Worm (Caenorhabditis elegans) whole organism, L3 larva: ENCODE results near the gene K07H8.11.

ENCODE experiments used
- R02D3.7 ChIP-seq: fragments of 150-350 bp; optimal IDR thresholded peaks from 2 replicates; lab custom pipeline; 2014; ENCODE audit warnings: missing biosample characterization, missing genetic modification characterization
- aly-2 ChIP-seq: fragments of 150-350 bp; optimal IDR thresholded peaks from 2 replicates; lab custom pipeline; 2014; ENCODE audit warnings: missing biosample characterization, missing genetic modification characterization
- ceh-16 ChIP-seq: sonication (generic microtip); optimal IDR thresholded peaks from 2 replicates; lab custom pipeline; 2017; ENCODE audit warnings: missing biosample characterization, missing genetic modification characterization
- elt-2 ChIP-seq: sonication (generic microtip); optimal IDR thresholded peaks from 2 replicates; lab custom pipeline; 2016; ENCODE audit warnings: missing genetic modification reagents, mild to moderate bottlenecking, missing genetic modification characterization, missing compliant biosample characterization
- elt-3 ChIP-seq, 3 experiments: fragments of 150-350 bp in 1 of 3; sonication (generic microtip) in 2 of 3; optimal IDR thresholded peaks; 2 replicates in 2 of 3; 4 replicates in 1 of 3; lab custom pipeline; 2014 to 2017; ENCODE audit warnings: missing biosample characterization in 3 of 3, missing genetic modification characterization in 3 of 3
- jun-1 ChIP-seq: fragments of 150-350 bp; optimal IDR thresholded peaks from 2 replicates; lab custom pipeline; 2014; ENCODE audit warnings: missing biosample characterization, missing genetic modification reagents, missing genetic modification characterization
- lin-39 ChIP-seq: fragments of 150-350 bp; optimal IDR thresholded peaks from 2 replicates; lab custom pipeline; 2018; ENCODE audit warnings: missing biosample characterization, missing genetic modification reagents, missing genetic modification characterization
- nhr-23 ChIP-seq: fragments of 150-350 bp; optimal IDR thresholded peaks from 2 replicates; lab custom pipeline; 2014; ENCODE audit warnings: missing biosample characterization, missing genetic modification reagents, missing genetic modification characterization
- nhr-237 ChIP-seq: fragments of 150-350 bp; optimal IDR thresholded peaks from 2 replicates; lab custom pipeline; 2014; ENCODE audit warnings: missing biosample characterization, missing genetic modification characterization
- nhr-28 ChIP-seq: fragments of 150-350 bp; optimal IDR thresholded peaks from 2 replicates; lab custom pipeline; 2014; ENCODE audit warnings: missing biosample characterization, missing genetic modification characterization
- nhr-43 ChIP-seq: sonication (generic microtip); optimal IDR thresholded peaks from 2 replicates; lab custom pipeline; 2016; ENCODE audit warnings: mild to moderate bottlenecking, missing genetic modification characterization, missing compliant biosample characterization; ENCODE audit not compliant: poor library complexity, severe bottlenecking
- sea-2 ChIP-seq: fragments of 150-350 bp; sonication (generic microtip); optimal IDR thresholded peaks from 4 replicates; lab custom pipeline; 2014; ENCODE audit warnings: missing biosample characterization, missing genetic modification reagents, missing genetic modification characterization
- ztf-4 ChIP-seq: fragments of 150-350 bp; optimal IDR thresholded peaks from 2 replicates; lab custom pipeline; 2014; ENCODE audit warnings: missing biosample characterization, missing genetic modification characterization

DNA sequence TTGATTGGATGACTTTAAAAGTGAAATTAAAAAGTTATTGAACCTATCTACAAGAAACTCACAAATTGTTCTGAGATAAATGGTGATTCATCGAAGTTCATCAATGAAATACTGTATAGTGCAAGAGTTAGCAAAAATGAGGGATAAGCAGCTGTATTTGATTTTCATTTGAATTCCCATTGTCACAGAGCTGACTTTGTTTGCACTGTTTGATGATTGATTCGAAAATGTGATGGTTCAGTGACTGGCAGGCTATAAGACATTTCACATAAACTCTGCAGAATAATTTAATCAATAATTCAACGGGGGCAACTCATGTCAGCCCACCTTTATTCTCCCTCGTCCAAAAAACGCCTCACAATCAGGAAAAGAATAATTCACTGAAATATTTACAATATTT, 31.5 kb downstream of the K07H8.11 start, which contains the start of gene T09A12.8:
- TF ChIP-seq jun-1 (no peak), nhr-43 (tag; lab: Kevin White, UChicago) (no peak), nhr-237 (no peak), elt-3 (tag; optimal IDR thresholded peaks at IDR 0.05; lab: Kevin White, UChicago) (no peak), ceh-16 (no peak), lin-39 (tag; lab: Kevin White, UChicago) (no peak), nhr-23 (no peak), aly-2 (no peak), elt-2 (tag; lab: Kevin White, UChicago) (no peak), nhr-28 (tag; lab: Kevin White, UChicago) (no peak), sea-2 (no peak), R02D3.7 (tag; lab: Kevin White, UChicago) (no peak), ztf-4 (no peak)
